Fruit fly (Drosophila melanogaster) whole organism: ENCODE results near the gene gdl-ORF39.
A peak's percentile ranks its signal among the peaks of the same experiment; 100 is the strongest.

Source experiments
- CG8478 ChIP-seq: fragments of >200 bp; optimal IDR thresholded peaks from 2 replicates; lab custom pipeline; 2018; ENCODE audit warnings: inconsistent platforms
- Dll ChIP-seq: fragments of >200 bp; optimal IDR thresholded peaks from 2 replicates; lab custom pipeline; 2017
- EcR ChIP-seq, 2 experiments: fragments of >200 bp; optimal IDR thresholded peaks; 2 replicates each; lab custom pipeline; 2017; ENCODE audit warnings: missing biosample characterization in 2 of 2, missing genetic modification characterization in 2 of 2, missing genetic modification reagents in 2 of 2
- pan ChIP-seq: fragments of >200 bp; optimal IDR thresholded peaks from 2 replicates; lab custom pipeline; 2017
- psq ChIP-seq: fragments of >200 bp; optimal IDR thresholded peaks from 2 replicates; lab custom pipeline; 2017
- usp ChIP-seq: fragments of >200 bp; optimal IDR thresholded peaks from 2 replicates; lab custom pipeline; 2017; ENCODE audit warnings: missing biosample characterization, missing genetic modification characterization, mixed read lengths

gdl-ORF39 gene

dm6 chr3L:15502256-15502655, 7.0 kb upstream of the gdl-ORF39 start:
- TF ChIP-seq usp (GFP tag; lab: Kevin White, UChicago): no peak
- no peak for TF ChIP-seq psq (lab: Kevin White, UChicago)
- TF ChIP-seq Dll (lab: Kevin White, UChicago): no peak
- TF ChIP-seq EcR (GFP tag; optimal IDR thresholded peaks at IDR 0.05; lab: Kevin White, UChicago): no peak
- TF ChIP-seq pan (lab: Kevin White, UChicago): no peak
- TF ChIP-seq CG8478 (lab: Kevin White, UChicago): no peak

DNA sequence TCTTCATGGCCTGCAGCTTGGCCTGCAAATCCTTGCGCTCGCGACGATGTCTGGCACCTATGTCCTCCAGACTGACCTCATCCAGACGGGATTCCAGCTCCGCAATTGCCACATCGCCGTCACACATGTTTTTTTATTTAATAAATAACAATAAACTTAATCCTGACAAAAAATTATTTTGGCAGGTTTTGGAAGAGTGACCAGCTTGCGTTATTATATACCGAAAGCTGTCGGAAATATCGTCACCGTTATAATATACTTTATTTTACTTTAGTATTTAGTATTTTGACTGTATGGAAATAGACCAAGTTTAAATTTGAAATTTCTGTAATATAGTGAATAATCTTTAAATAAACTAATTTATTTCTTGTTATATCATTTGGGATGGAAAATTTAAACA, 4.6 kb upstream of the gdl-ORF39 start, which contains the start of gene CG7857:
CG7857 (minus strand) TSS at position 208 of the 400 bp plus-strand sequence.
- TF ChIP-seq usp (GFP tag; lab: Kevin White, UChicago): no peak
- no peak for TF ChIP-seq psq (lab: Kevin White, UChicago)
- no peak for TF ChIP-seq pan (lab: Kevin White, UChicago)
- TF ChIP-seq EcR (GFP tag; optimal IDR thresholded peaks at IDR 0.05; lab: Kevin White, UChicago): no peak
- no peak for TF ChIP-seq CG8478 (lab: Kevin White, UChicago)
- TF ChIP-seq Dll (lab: Kevin White, UChicago): no peak

DNA sequence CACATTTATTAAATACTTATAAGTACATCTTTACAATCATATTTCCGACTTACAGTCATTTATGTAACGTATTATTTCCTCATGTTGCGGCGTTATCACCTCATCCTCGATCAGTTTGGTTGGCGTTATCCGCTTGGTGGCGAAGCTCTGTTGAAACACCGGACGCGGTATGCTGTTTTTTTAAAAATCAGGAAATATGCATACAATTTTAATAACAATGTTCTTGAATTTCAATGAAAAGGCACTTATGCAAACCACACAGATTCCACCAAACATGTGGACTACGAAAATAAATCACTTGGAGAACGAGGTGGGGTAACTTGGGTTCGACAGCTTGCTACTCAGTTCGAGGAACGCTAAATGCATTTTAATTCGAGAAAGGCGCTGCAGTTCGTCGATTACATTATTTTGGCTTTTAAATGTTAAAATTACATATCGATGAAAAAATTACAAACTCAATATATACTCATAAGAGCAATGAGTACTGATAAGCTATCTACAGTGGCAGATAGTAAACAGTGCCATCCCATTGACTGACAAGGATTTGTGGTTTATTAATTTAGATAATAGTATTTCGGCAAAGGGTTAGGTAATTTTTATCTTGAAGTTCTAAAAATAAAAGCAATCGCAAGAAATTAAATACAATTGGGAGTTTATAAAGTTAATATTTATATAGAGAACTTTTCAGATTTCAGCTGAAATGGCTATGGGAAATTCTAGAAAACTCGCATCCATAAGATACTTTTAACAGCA, 2.9 kb upstream of the gdl-ORF39 start:
- no peak for TF ChIP-seq pan (lab: Kevin White, UChicago)
- no peak for TF ChIP-seq EcR (GFP tag; optimal IDR thresholded peaks at IDR 0.05; lab: Kevin White, UChicago)

DNA sequence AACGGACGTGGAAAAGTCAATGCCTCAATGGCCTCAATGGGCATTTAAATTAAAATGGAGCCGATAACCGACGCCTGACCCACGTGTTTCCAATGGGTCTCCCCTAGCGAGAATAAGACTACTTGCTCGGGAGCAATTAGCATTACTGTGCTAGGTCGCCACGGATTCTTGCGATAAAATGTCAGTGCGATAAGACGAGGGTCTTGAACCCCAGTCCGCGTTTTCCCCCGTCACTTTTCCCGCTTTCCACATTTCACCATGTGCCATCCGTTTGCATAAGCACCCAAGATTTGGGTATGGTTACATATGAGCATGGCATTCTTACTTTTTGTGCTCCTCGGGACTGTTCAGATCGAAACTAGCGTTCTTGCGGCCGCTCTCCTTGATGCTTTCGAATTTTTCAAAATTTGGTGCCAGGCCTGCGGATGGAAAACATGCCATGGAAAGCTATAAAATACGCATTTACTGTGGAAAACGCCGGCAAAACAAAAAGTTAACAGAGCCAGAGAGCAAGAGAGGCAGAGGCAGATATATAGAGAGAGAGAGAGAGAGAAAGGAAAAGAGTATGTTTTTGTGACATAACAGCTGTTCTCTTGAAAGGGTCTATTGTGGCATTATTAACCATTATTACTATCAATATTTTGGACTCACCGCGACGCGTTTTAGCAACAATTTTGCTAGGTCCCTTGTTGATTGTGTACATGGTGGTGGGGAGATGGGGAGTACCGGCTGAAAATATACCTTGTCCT, 1.9 kb upstream of the gdl-ORF39 start:
- TF ChIP-seq CG8478 (lab: Kevin White, UChicago) (no peak), usp (GFP tag; lab: Kevin White, UChicago) (no peak), EcR (GFP tag; optimal IDR thresholded peaks at IDR 0.05; lab: Kevin White, UChicago) (peak in 1 of 2 experiments; percentile 3), psq (lab: Kevin White, UChicago) (no peak)

dm6 chr3L:15508233-15508632, 1.0 kb upstream of the gdl-ORF39 start, which contains the start of gene CG7841:
Gene CG7841, minus strand, starts transcription at chr3L:15508252.
- TF ChIP-seq EcR (GFP tag; optimal IDR thresholded peaks at IDR 0.05; lab: Kevin White, UChicago) (peak in 1 of 2 experiments; percentile 54), usp (GFP tag; lab: Kevin White, UChicago) (no peak)

DNA sequence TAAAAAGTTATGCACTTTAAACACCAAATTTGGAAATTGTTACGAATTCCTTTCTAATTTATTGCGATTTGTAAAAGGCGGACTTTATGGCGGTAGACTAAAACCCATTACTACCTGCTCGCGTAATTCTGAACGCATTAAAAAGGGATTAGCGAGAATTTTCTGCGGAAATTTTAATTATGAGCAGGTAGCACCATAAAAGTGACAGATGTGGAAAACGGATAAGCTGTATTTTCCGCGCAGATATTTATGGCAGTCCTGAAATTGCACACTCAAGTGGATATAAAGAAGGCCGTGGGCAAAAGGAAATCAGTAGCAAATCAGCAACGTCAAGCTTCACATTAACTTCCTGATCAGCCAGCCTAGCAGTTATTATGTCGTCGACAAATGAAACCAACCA, 495 bp upstream of the gdl-ORF39 start, which contains the start of gene Z600:
Z600 (plus strand) TSS at position 312 of the 400 bp plus-strand sequence.
- TF ChIP-seq EcR (GFP tag; optimal IDR thresholded peaks at IDR 0.05; lab: Kevin White, UChicago): no peak
- TF ChIP-seq psq (lab: Kevin White, UChicago): no peak
- no peak for TF ChIP-seq usp (GFP tag; lab: Kevin White, UChicago)
- no peak for TF ChIP-seq CG8478 (lab: Kevin White, UChicago)
- TF ChIP-seq pan (lab: Kevin White, UChicago): no peak
- TF ChIP-seq Dll (lab: Kevin White, UChicago): no peak

DNA sequence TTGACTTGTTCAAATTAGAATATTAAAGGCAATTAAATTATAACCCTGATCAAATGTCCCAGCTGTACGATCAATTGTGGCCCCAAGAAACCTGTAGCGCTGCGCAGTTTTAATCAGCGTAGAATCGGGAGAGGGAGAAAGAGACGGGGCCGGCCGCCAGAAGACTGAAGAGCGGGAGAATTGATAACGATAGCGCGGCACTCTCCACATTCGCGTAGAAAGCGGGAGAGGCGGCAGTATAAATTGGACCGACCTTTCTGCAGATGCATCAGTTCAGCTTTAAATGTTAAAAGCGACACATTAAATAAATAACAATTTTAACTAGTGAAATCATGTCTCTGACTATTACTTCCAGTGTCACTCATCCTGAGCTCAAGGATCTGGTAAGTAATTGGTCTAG, 1.5 kb downstream of the gdl-ORF39 start, which contains the start of gene MsrA:
MsrA (plus strand) TSS at position 266 of the 400 bp plus-strand sequence.
- TF ChIP-seq pan (lab: Kevin White, UChicago) (no peak), usp (GFP tag; lab: Kevin White, UChicago) (no peak), EcR (GFP tag; optimal IDR thresholded peaks at IDR 0.05; lab: Kevin White, UChicago) (no peak), psq (lab: Kevin White, UChicago) (no peak), CG8478 (lab: Kevin White, UChicago) (no peak), Dll (lab: Kevin White, UChicago) (no peak)

DNA sequence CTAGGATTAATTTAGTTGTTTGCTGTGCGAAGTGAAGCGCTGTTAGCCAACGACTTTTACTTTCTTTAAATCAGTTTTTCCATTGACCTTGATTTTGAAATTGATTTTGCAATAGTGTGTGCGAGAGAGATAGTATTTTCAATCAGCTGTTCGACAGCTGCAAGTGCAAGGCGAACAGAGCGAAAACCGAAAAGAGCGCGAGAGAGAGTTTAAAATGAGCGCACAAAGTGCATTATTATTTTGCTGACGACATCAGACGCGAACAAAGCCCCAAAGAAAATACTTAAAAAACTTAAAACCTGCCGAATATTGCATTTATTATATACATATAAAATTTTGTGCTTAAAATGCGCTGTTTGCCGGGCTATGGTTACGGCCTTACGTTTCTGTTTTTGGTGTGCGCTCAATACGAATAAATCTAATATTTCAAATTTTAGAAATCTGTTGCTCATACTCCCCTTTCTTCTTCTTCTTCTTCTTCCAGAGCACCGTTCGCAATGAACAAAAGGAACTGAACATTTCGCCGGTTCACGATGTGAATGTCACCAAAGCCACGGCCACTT, 2.5 kb downstream of the gdl-ORF39 start:
- TF ChIP-seq CG8478 (lab: Kevin White, UChicago): no peak
- TF ChIP-seq Dll (lab: Kevin White, UChicago): no peak
- no peak for TF ChIP-seq usp (GFP tag; lab: Kevin White, UChicago)
- TF ChIP-seq EcR (GFP tag; optimal IDR thresholded peaks at IDR 0.05; lab: Kevin White, UChicago): no peak
- no peak for TF ChIP-seq pan (lab: Kevin White, UChicago)
- TF ChIP-seq psq (lab: Kevin White, UChicago): no peak

DNA sequence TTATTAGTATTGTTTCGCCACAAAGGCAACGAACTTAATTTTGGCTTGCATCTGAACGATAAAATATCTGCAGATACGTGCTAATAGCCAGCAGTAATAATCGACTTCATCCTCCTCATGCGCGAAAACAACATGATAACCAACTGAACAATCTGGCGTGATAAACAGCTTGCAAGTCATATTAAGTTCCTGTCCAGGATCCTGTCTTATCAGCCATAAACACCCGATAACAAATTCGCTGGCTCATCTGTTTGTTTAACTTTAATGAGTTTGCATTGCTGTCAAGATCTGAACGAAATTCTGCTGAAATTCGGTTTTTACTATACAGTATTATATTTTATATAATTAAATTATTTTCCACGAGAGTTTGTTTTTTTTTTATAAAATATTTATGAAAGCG, 4.0 kb downstream of the gdl-ORF39 start:
- TF ChIP-seq pan (lab: Kevin White, UChicago) (no peak), EcR (GFP tag; optimal IDR thresholded peaks at IDR 0.05; lab: Kevin White, UChicago) (no peak), psq (lab: Kevin White, UChicago) (no peak)

dm6 chr3L:15513726-15514125, 4.5 kb downstream of the gdl-ORF39 start:
- TF ChIP-seq psq (lab: Kevin White, UChicago) (no peak), EcR (GFP tag; optimal IDR thresholded peaks at IDR 0.05; lab: Kevin White, UChicago) (no peak), Dll (lab: Kevin White, UChicago) (no peak), pan (lab: Kevin White, UChicago) (no peak), CG8478 (lab: Kevin White, UChicago) (no peak), usp (GFP tag; lab: Kevin White, UChicago) (no peak)

DNA sequence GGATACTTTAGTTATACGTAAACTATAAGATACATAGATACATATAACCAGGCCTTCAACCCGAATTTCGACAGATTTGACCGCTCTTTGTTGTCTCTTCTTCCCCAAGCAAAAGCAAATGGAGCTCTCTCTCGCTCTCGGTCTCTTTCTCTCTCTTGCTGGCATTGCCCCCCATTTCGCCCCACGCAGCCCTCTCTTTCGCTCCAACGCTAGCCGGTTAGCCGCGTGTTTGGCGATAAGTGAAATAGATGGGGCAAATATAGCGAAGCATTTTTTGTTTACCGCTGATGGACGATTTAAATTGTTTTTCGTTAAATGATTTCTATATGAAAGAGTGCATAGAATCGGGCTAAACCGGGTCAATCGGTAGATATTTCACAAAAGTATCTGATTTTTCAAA, 5.2 kb downstream of the gdl-ORF39 start:
- TF ChIP-seq EcR (GFP tag; optimal IDR thresholded peaks at IDR 0.05; lab: Kevin White, UChicago) (no peak), usp (GFP tag; lab: Kevin White, UChicago) (no peak), Dll (lab: Kevin White, UChicago) (no peak), psq (lab: Kevin White, UChicago) (no peak), CG8478 (lab: Kevin White, UChicago) (no peak), pan (lab: Kevin White, UChicago) (no peak)
